Worm (Caenorhabditis elegans) whole organism, L3 larva: Measurements from ENCODE around the gene C09H10.5.

Source experiments
- R02D3.7 ChIP-seq: fragments of 150-350 bp; optimal IDR thresholded peaks from 2 replicates; lab custom pipeline; 2014; ENCODE audit warnings: missing biosample characterization, missing genetic modification characterization
- ceh-9 ChIP-seq: sonication (generic microtip); optimal IDR thresholded peaks from 2 replicates; lab custom pipeline; 2018; ENCODE audit warnings: missing biosample characterization, missing genetic modification characterization
- egl-27 ChIP-seq: sonication (generic microtip); optimal IDR thresholded peaks from 4 replicates; lab custom pipeline; 2017; ENCODE audit warnings: missing biosample characterization, missing genetic modification reagents, missing genetic modification characterization
- egl-5 ChIP-seq: fragments of 150-350 bp; optimal IDR thresholded peaks from 2 replicates; lab custom pipeline; 2017; ENCODE audit warnings: missing biosample characterization, missing genetic modification reagents, missing genetic modification characterization, inconsistent platforms
- elt-2 ChIP-seq: sonication (generic microtip); optimal IDR thresholded peaks from 2 replicates; lab custom pipeline; 2016; ENCODE audit warnings: missing genetic modification reagents, mild to moderate bottlenecking, missing genetic modification characterization, missing compliant biosample characterization
- lin-39 ChIP-seq: fragments of 150-350 bp; optimal IDR thresholded peaks from 2 replicates; lab custom pipeline; 2018; ENCODE audit warnings: missing biosample characterization, missing genetic modification reagents, missing genetic modification characterization
- nhr-12 ChIP-seq: fragments of 150-350 bp; optimal IDR thresholded peaks from 2 replicates; lab custom pipeline; 2014; ENCODE audit warnings: missing biosample characterization, missing genetic modification characterization
- nhr-28 ChIP-seq: fragments of 150-350 bp; optimal IDR thresholded peaks from 2 replicates; lab custom pipeline; 2014; ENCODE audit warnings: missing biosample characterization, missing genetic modification characterization
- nhr-77 ChIP-seq: fragments of 150-350 bp; optimal IDR thresholded peaks from 2 replicates; lab custom pipeline; 2014; ENCODE audit warnings: missing biosample characterization, missing genetic modification characterization
- unc-39 ChIP-seq: sonication (generic microtip); optimal IDR thresholded peaks from 4 replicates; lab custom pipeline; 2017; ENCODE audit warnings: missing biosample characterization, missing genetic modification characterization
- ztf-11 ChIP-seq: fragments of 150-350 bp; optimal IDR thresholded peaks from 2 replicates; lab custom pipeline; 2014; ENCODE audit warnings: missing biosample characterization, missing genetic modification characterization

DNA sequence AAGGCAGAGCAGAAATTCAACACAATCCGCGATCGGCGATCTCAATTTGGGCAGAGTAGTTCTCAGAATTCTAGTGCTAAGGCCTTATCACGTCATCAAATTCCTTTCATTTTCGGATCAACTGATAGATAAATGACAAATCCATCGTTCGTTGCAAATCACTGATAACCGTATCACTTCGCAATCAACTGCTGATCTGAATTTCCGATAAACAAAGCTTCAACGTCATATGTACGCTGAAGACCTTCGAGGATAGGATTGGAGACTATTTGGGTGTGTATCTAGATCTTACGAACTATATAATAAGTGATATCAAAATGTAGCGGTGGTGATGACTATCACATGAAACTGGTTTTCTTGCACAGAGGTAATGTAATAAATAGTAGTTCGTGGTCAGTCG, 46.3 kb downstream of the C09H10.5 start:
- TF ChIP-seq lin-39 (tag; lab: Kevin White, UChicago) (no peak), ztf-11 (tag; lab: Kevin White, UChicago) (no peak), nhr-28 (tag; lab: Kevin White, UChicago) (no peak), ceh-9 (no peak), nhr-77 (tag; lab: Kevin White, UChicago) (no peak), nhr-12 (no peak), elt-2 (tag; lab: Kevin White, UChicago) (no peak), egl-5 (tag; lab: Kevin White, UChicago) (no peak), unc-39 (tag; lab: Kevin White, UChicago) (no peak), egl-27 (tag; lab: Kevin White, UChicago) (no peak), R02D3.7 (no peak)
